Fruit fly (Drosophila melanogaster): ENCODE measurements around the gene Pyroxd1.

DNA sequence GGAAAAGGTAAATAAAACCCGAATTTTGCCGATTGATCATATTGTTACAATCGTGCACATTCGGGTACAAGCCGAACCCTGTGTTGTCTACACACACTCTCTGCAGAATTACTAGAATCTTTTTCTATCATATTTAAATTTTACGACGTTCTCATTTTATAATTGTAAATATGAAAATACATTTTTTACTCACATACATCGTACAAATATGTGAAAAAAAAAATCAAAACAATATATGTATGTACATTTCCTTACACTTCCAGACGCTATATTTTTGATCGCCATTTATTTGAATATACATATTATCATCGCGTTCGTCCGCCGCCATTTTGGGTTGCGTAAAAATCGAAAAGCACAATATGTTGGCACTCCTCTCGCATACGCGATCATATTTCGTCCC lies 26.5 kb downstream of the Pyroxd1 start:
- TF ChIP-seq Myc (optimal IDR thresholded peaks at IDR 0.05) (no peak), ttk (optimal IDR thresholded peaks at IDR 0.05) (no peak), psq (optimal IDR thresholded peaks at IDR 0.05) (no peak), h (optimal IDR thresholded peaks at IDR 0.05) (no peak)
